Worm (Caenorhabditis elegans) whole organism, dauer: ENCODE data around the gene grl-25.
"Not testable (repeated sequence)": the region's sequence is repeated elsewhere in the genome, so short reads cannot be mapped to it uniquely, and the experiment has no call there.

ENCODE experiments used
- unc-62 ChIP-seq: sonication (generic microtip); optimal IDR thresholded peaks from 2 replicates; lab custom pipeline; 2017; ENCODE audit warnings: missing biosample characterization, missing genetic modification reagents, missing genetic modification characterization

Gene grl-25

ce11 chrIII:8985461-8985860, 23.4 kb downstream of the grl-25 start:
- no peak for TF ChIP-seq unc-62 (GFP tag; lab: Kevin White, UChicago)

ce11 chrIII:8985965-8986364, 23.9 kb downstream of the grl-25 start:
- no peak for TF ChIP-seq unc-62 (GFP tag; lab: Kevin White, UChicago)

ce11 chrIII:8986872-8987271, 24.8 kb downstream of the grl-25 start:
- no peak for TF ChIP-seq unc-62 (GFP tag; lab: Kevin White, UChicago)

- no peak for TF ChIP-seq unc-62 (GFP tag; lab: Kevin White, UChicago)
Measured at ce11 chrIII:8988061-8988460, 26.0 kb downstream of the grl-25 start.

ce11 chrIII:8988544-8988943, 26.5 kb downstream of the grl-25 start:
- no peak for TF ChIP-seq unc-62 (GFP tag; lab: Kevin White, UChicago)

ce11 chrIII:8989752-8990151, 27.7 kb downstream of the grl-25 start, which contains the start of gene R08D7.7:
Gene R08D7.7 (plus strand): TSS chrIII:8990052.
- TF ChIP-seq unc-62 (GFP tag; lab: Kevin White, UChicago), result not testable (repeated sequence)

- TF ChIP-seq unc-62 (GFP tag; lab: Kevin White, UChicago), result no peak
Measured at ce11 chrIII:8996686-8997085, 34.6 kb downstream of the grl-25 start, which contains the start of gene skat-1. Gene skat-1 (minus strand): TSS chrIII:8996786.

- no peak for TF ChIP-seq unc-62 (GFP tag; lab: Kevin White, UChicago)
Measured at ce11 chrIII:8997821-8998220, 35.7 kb downstream of the grl-25 start.

- no peak for TF ChIP-seq unc-62 (GFP tag; lab: Kevin White, UChicago)
Measured at ce11 chrIII:8998884-8999283, 36.8 kb downstream of the grl-25 start.

- no peak for TF ChIP-seq unc-62 (GFP tag; lab: Kevin White, UChicago)
Measured at ce11 chrIII:8999508-8999907, 37.4 kb downstream of the grl-25 start, which contains the start of gene F59B2.3. Gene F59B2.3 (minus strand): TSS chrIII:8999766.

- TF ChIP-seq unc-62 (GFP tag; lab: Kevin White, UChicago), result no peak
Measured at ce11 chrIII:9001491-9001890, 39.4 kb downstream of the grl-25 start.

- no peak for TF ChIP-seq unc-62 (GFP tag; lab: Kevin White, UChicago)
Measured at ce11 chrIII:9001899-9002298, 39.8 kb downstream of the grl-25 start, which contains the start of gene rpn-6.2. Gene rpn-6.2 (minus strand): TSS chrIII:9001999.

- TF ChIP-seq unc-62 (GFP tag; lab: Kevin White, UChicago), result no peak
Measured at ce11 chrIII:9002545-9002944, 40.5 kb downstream of the grl-25 start, which contains the start of the genes F59B2.15 and zif-1. Gene F59B2.15 (minus strand): TSS chrIII:9002645. Gene zif-1 (plus strand): TSS chrIII:9002779.

- no peak for TF ChIP-seq unc-62 (GFP tag; lab: Kevin White, UChicago)
Measured at ce11 chrIII:9004658-9005057, 42.6 kb downstream of the grl-25 start.

- not testable (repeated sequence) for TF ChIP-seq unc-62 (GFP tag; lab: Kevin White, UChicago)
Measured at ce11 chrIII:9005905-9006372, 43.8 kb downstream of the grl-25 start, which contains the start of gene rab-6.1. Gene rab-6.1 (minus strand): TSS chrIII:9005955.

ce11 chrIII:9007183-9007582, 45.1 kb downstream of the grl-25 start:
- TF ChIP-seq unc-62 (GFP tag; lab: Kevin White, UChicago), result no peak

ce11 chrIII:9010047-9010446, 48.0 kb downstream of the grl-25 start, which contains the start of gene F59B2.8:
Gene F59B2.8 (minus strand): TSS chrIII:9010197.
- TF ChIP-seq unc-62 (GFP tag; lab: Kevin White, UChicago), result no peak
